Fruit fly (Drosophila melanogaster): ENCODE results near the gene Sos.
A peak's percentile ranks its signal among the peaks of the same experiment; 100 is the strongest.

Sos gene

dm6 chr2L:13839744-13840151 is 26.1 kb downstream of the Sos start (continued):
- TF ChIP-seq CrebB (tag; optimal IDR thresholded peaks at IDR 0.05) = no peak
- peak; percentile 21 for TF ChIP-seq CG17802 (tag; optimal IDR thresholded peaks at IDR 0.05)
- TF ChIP-seq CG7839 (tag; optimal IDR thresholded peaks at IDR 0.05) = peak; percentile 93
- TF ChIP-seq Bdp1 (GFP tag; optimal IDR thresholded peaks at IDR 0.05) = peak; percentile 49
- TF ChIP-seq shn (GFP tag; optimal IDR thresholded peaks at IDR 0.05) = peak; percentile 52
- TF ChIP-seq dimm (GFP tag; IDR thresholded peaks at IDR 0.05) = peak; percentile 52; the same call in 1 of the 2 replicates
- peak; percentile 73 for TF ChIP-seq CG1792 (GFP tag; optimal IDR thresholded peaks at IDR 0.05)
- peak; percentile 61 for TF ChIP-seq Spps (tag; optimal IDR thresholded peaks at IDR 0.05)
- TF ChIP-seq E2f2 (GFP tag; IDR thresholded peaks at IDR 0.05) = peak; percentile 67
- peak; percentile 40 for TF ChIP-seq CG18011 (GFP tag; optimal IDR thresholded peaks at IDR 0.05)
- peak; percentile 67 for TF ChIP-seq salm (tag; optimal IDR thresholded peaks at IDR 0.05)
- no peak for TF ChIP-seq Doc3 (GFP tag; IDR thresholded peaks at IDR 0.05; ENCODE audit: partially characterized antibody)
- peak; percentile 83 for TF ChIP-seq Xrp1 (GFP tag; IDR thresholded peaks at IDR 0.05)
- peak; percentile 33; the same call in 1 of the 2 replicates for TF ChIP-seq Poxn (GFP tag; IDR thresholded peaks at IDR 0.05)
- TF ChIP-seq CHES-1-like (GFP tag; optimal IDR thresholded peaks at IDR 0.05) = peak; percentile 30
- peak; percentile 72 for TF ChIP-seq CG31388 (GFP tag; optimal IDR thresholded peaks at IDR 0.05)
- peak; percentile 63 for TF ChIP-seq Lhr (GFP tag; optimal IDR thresholded peaks at IDR 0.05)
- peak; percentile 84 for TF ChIP-seq dysf (GFP tag; IDR thresholded peaks at IDR 0.05)
- TF ChIP-seq CG7357 (GFP tag; IDR thresholded peaks at IDR 0.05) = peak; percentile 60; the same call in 1 of the 3 replicates
- no peak for TF ChIP-seq CG14965 (GFP tag; optimal IDR thresholded peaks at IDR 0.05; ENCODE audit: borderline replicate concordance)
- peak in 1 of 2 experiments; percentile 34 for TF ChIP-seq Dfd (GFP tag; optimal IDR thresholded peaks at IDR 0.05)
- TF ChIP-seq CG1529 (GFP tag; optimal IDR thresholded peaks at IDR 0.05) = peak; percentile 67
- TF ChIP-seq pnt (GFP tag; optimal IDR thresholded peaks at IDR 0.05) = peak; percentile 63
- peak; percentile 74 for TF ChIP-seq H2.0 (GFP tag; IDR thresholded peaks at IDR 0.05)
- TF ChIP-seq gro (GFP tag; optimal IDR thresholded peaks at IDR 0.05) = peak; percentile 15
- peak; percentile 80 for TF ChIP-seq slp2 (GFP tag; optimal IDR thresholded peaks at IDR 0.05)
- peak; percentile 70 for TF ChIP-seq fd3F (GFP tag; optimal IDR thresholded peaks at IDR 0.05)
- no peak; the same call in 2 of the 3 replicates for TF ChIP-seq Optix (GFP tag; IDR thresholded peaks at IDR 0.05)
- TF ChIP-seq CG1832 (GFP tag; optimal IDR thresholded peaks at IDR 0.05) = no peak
- TF ChIP-seq insv (GFP tag; optimal IDR thresholded peaks at IDR 0.05) = no peak
- peak; percentile 18 for TF ChIP-seq Nf-YC (tag; optimal IDR thresholded peaks at IDR 0.05)
- TF ChIP-seq emc (GFP tag; optimal IDR thresholded peaks at IDR 0.05) = peak; percentile 50
- TF ChIP-seq CG18599 (GFP tag; optimal IDR thresholded peaks at IDR 0.05) = peak; percentile 81
- no peak for TF ChIP-seq BEAF-32 (GFP tag; optimal IDR thresholded peaks at IDR 0.05)
- no peak for TF ChIP-seq yki (optimal IDR thresholded peaks at IDR 0.05)
- peak; percentile 80 for TF ChIP-seq tgo (GFP tag; IDR thresholded peaks at IDR 0.05)
- peak; percentile 80 for TF ChIP-seq CG32767 (GFP tag; IDR thresholded peaks at IDR 0.05)
- TF ChIP-seq CG10321 (GFP tag; IDR thresholded peaks at IDR 0.05) = no peak
- TF ChIP-seq CG15696 (tag; optimal IDR thresholded peaks at IDR 0.05) = peak; percentile 60
- TF ChIP-seq croc (GFP tag; conservative IDR thresholded peaks at IDR 0.05) = peak; percentile 69
- peak; percentile 70 for TF ChIP-seq CG3847 (GFP tag; IDR thresholded peaks at IDR 0.05)
- peak; percentile 73 for TF ChIP-seq CG9437 (GFP tag; optimal IDR thresholded peaks at IDR 0.05)
- peak; percentile 29 for TF ChIP-seq CG6683 (GFP tag; optimal IDR thresholded peaks at IDR 0.05)
- TF ChIP-seq CG2678 (tag; optimal IDR thresholded peaks at IDR 0.05) = peak; percentile 85
- peak; percentile 81 for TF ChIP-seq CG4424 (GFP tag; optimal IDR thresholded peaks at IDR 0.05)
- TF ChIP-seq Myb (GFP tag; optimal IDR thresholded peaks at IDR 0.05) = peak; percentile 39
- no peak for TF ChIP-seq pzg (GFP tag; optimal IDR thresholded peaks at IDR 0.05)
- no peak for TF ChIP-seq CG14860 (GFP tag; IDR thresholded peaks at IDR 0.05; ENCODE audit: partially characterized antibody)
- TF ChIP-seq CG4404 (GFP tag; IDR thresholded peaks at IDR 0.05) = no peak; the same call in 1 of the 2 replicates
- TF ChIP-seq CG15269 (tag; optimal IDR thresholded peaks at IDR 0.05) = peak; percentile 84
- TF ChIP-seq twi (tag; optimal IDR thresholded peaks at IDR 0.05) = peak; percentile 82
